Worm (Caenorhabditis elegans): ENCODE results near the gene M01F1.4.

M01F1.4 gene

DNA sequence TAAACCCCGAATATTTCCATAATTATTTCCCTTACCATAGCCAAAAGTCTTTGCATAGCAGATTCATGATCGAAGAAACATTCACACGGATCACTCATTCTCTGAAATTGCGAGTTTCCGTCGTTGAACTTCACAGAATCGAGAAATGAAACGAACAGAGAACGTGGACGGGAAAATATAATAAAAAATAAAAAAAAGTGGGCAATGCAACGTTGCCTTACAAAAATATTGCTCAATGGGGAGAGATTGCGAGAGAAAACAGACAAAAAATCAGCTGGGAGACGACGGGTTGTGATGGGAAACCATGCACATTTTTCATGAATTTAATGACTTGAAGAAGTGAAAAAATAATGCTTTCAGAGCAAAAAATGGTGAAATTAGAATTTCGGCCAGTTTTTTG, 40.2 kb downstream of the M01F1.4 start, which contains the start of gene smim-14:
TSS of gene smim-14 (minus strand) at position 101 of the 400 bp plus-strand sequence.
- TF ChIP-seq mes-2 (tag; optimal IDR thresholded peaks at IDR 0.05; ENCODE audit: poor library complexity, severe bottlenecking) = peak; percentile 29
- TF ChIP-seq dmd-6 (GFP tag; IDR thresholded peaks at IDR 0.05) = no peak
- TF ChIP-seq daf-16 (GFP tag; optimal IDR thresholded peaks at IDR 0.05) = no peak
- TF ChIP-seq daf-16 (tag; optimal IDR thresholded peaks at IDR 0.05) = peak; percentile 34

DNA sequence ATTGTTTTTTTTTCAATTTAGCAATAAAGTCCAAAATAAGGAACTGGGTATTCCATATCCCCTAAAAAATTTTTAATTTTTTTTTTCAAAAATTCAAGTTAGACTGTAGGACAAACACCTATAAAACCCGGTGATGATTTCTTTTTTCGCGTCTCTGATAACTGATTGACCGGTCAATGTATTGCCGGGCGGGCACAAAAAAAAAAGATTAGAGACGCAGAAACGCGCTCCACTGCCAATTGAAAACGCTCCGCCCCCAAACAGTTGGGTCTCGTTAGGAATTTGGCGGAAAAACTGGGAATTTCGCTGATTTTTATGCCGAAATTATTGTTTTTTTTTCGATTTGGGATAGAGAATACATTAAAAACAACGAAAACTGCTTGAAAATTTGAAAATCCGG, 41.4 kb downstream of the M01F1.4 start:
- TF ChIP-seq Y5F2A.4 (GFP tag; optimal IDR thresholded peaks at IDR 0.05) (no peak), mxl-3 (GFP tag; optimal IDR thresholded peaks at IDR 0.05) (no peak), nhr-10 (tag; optimal IDR thresholded peaks at IDR 0.05) (no peak), nhr-237 (tag; optimal IDR thresholded peaks at IDR 0.05) (no peak), zfp-3 (GFP tag; conservative IDR thresholded peaks at IDR 0.05) (no peak), skn-1 (tag; optimal IDR thresholded peaks at IDR 0.05) (no peak), cey-2 (tag; optimal IDR thresholded peaks at IDR 0.05; ENCODE audit: borderline replicate concordance, insufficient read depth) (no peak), dmd-6 (GFP tag; IDR thresholded peaks at IDR 0.05) (peak; percentile 20; the same call in 1 of the 2 replicates), aha-1 (tag) (peak; percentile 62), nhr-76 (tag; optimal IDR thresholded peaks at IDR 0.05) (no peak), daf-19 (GFP tag; conservative IDR thresholded peaks at IDR 0.05) (no peak), lin-15B (tag; optimal IDR thresholded peaks at IDR 0.05) (no peak), dve-1 (tag; optimal IDR thresholded peaks at IDR 0.05; ENCODE audit: insufficient read depth) (peak; percentile 5), ceh-62 (tag; optimal IDR thresholded peaks at IDR 0.05) (no peak), daf-12 (tag; optimal IDR thresholded peaks at IDR 0.05) (no peak), daf-8 (GFP tag; IDR thresholded peaks at IDR 0.05) (no peak), lin-29 (GFP tag; IDR thresholded peaks at IDR 0.05) (no peak), ceh-32 (tag; optimal IDR thresholded peaks at IDR 0.05; ENCODE audit: poor library complexity) (no peak), egl-43 (GFP tag; IDR thresholded peaks at IDR 0.05) (no peak), nhr-77 (tag; optimal IDR thresholded peaks at IDR 0.05) (no peak), lin-13 (GFP tag; optimal IDR thresholded peaks at IDR 0.05) (no peak), nhr-28 (tag; optimal IDR thresholded peaks at IDR 0.05) (peak; percentile 36), zip-11 (GFP tag; IDR thresholded peaks at IDR 0.05) (no peak), saeg-2 (GFP tag; IDR thresholded peaks at IDR 0.05) (no peak), mes-2 (tag; optimal IDR thresholded peaks at IDR 0.05; ENCODE audit: poor library complexity, severe bottlenecking) (no peak), pqm-1 (tag; optimal IDR thresholded peaks at IDR 0.05) (peak; percentile 30), hlh-11 (tag; optimal IDR thresholded peaks at IDR 0.05) (peak; percentile 33), ces-1 (GFP tag; optimal IDR thresholded peaks at IDR 0.05) (no peak), hif-1 (tag; optimal IDR thresholded peaks at IDR 0.05) (no peak)

DNA sequence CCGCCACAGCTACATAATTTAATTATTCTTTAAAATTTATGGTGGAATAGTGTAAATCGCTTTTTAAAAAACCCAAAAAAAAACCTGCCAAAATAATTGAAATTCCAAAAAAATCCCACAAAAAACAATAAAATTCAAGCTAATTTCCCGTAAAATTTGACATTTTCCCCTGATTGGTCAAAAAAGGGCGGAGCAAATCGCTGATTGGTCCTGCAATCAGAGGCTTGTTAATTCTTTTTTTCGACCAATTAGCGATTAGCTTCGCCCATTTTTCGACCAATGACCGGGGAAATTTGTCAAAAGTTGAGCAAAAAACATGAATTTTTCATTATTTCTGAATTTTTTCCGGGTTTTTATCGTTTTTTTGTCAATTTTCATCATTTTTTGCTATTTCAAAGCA, 42.8 kb downstream of the M01F1.4 start:
- TF ChIP-seq fkh-10 (GFP tag; optimal IDR thresholded peaks at IDR 0.05) = no peak
- TF ChIP-seq F49E8.2 (tag; optimal IDR thresholded peaks at IDR 0.05; ENCODE audit: borderline replicate concordance) = no peak
- no peak for TF ChIP-seq nhr-25 (tag; optimal IDR thresholded peaks at IDR 0.05; ENCODE audit: borderline replicate concordance, insufficient read depth)
- TF ChIP-seq sdz-12 (GFP tag; optimal IDR thresholded peaks at IDR 0.05) = no peak
- TF ChIP-seq Y105C5A.15 (GFP tag; IDR thresholded peaks at IDR 0.05) = no peak
- TF ChIP-seq unc-130 (GFP tag; optimal IDR thresholded peaks at IDR 0.05) = no peak
- TF ChIP-seq daf-8 (GFP tag; IDR thresholded peaks at IDR 0.05) = no peak
- no peak for TF ChIP-seq hlh-11 (tag; optimal IDR thresholded peaks at IDR 0.05)

DNA sequence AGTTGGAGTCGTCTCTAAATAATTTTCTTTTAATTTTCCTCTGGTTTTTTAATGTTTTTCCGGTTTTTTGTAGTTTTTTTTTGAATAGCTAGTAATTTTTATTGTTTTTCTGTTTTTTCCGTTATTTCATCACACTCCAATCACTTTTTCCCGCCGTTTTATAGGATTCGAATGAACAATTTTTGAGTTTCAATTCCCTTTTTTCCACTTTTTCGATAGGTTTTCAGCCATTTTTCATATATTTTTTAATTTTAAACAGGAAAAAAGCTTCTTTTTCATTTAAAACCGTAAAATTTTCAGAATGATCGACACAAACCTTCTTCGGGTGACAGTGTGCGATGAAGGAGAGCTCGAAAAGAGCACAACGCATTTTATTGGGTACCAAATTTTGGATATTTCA, 48.4 kb downstream of the M01F1.4 start, which contains the start of gene pph-6:
TSS of gene pph-6 (plus strand) at position 301 of the 400 bp plus-strand sequence.
- TF ChIP-seq dve-1 (tag; optimal IDR thresholded peaks at IDR 0.05; ENCODE audit: insufficient read depth) (no peak), lin-39 (tag; optimal IDR thresholded peaks at IDR 0.05) (no peak), lin-15B (tag; optimal IDR thresholded peaks at IDR 0.05) (no peak), lin-29 (GFP tag; IDR thresholded peaks at IDR 0.05) (no peak), dmd-8 (GFP tag; IDR thresholded peaks at IDR 0.05) (no peak), nhr-102 (tag; optimal IDR thresholded peaks at IDR 0.05) (no peak), unc-62 (GFP tag; optimal IDR thresholded peaks at IDR 0.05 in 1 of 2) (no peak), unc-62 (tag; optimal IDR thresholded peaks at IDR 0.05) (no peak), Y5F2A.4 (GFP tag; optimal IDR thresholded peaks at IDR 0.05) (no peak), R02D3.7 (tag; optimal IDR thresholded peaks at IDR 0.05) (no peak), daf-12 (tag; optimal IDR thresholded peaks at IDR 0.05) (no peak), cey-2 (tag; optimal IDR thresholded peaks at IDR 0.05; ENCODE audit: borderline replicate concordance, insufficient read depth) (no peak), set-16 (GFP tag; IDR thresholded peaks at IDR 0.05) (no peak), sdz-12 (GFP tag; optimal IDR thresholded peaks at IDR 0.05) (no peak), ceh-20 (GFP tag; IDR thresholded peaks at IDR 0.05) (no peak), ctbp-1 (GFP tag; IDR thresholded peaks at IDR 0.05) (no peak), daf-19 (GFP tag; conservative IDR thresholded peaks at IDR 0.05) (no peak), ztf-7 (tag; optimal IDR thresholded peaks at IDR 0.05) (no peak)
